Fruit fly (Drosophila melanogaster) whole organism, embryonic: ENCODE data around the gene mus301.

ENCODE experiments used
- CG10267 ChIP-seq: fragments of 200-800 bp; sonication (Bioruptor generic); optimal IDR thresholded peaks from 2 replicates; lab custom pipeline; 2018; ENCODE audit warnings: missing biosample characterization, mild to moderate bottlenecking, missing genetic modification characterization, moderate library complexity
- CG10431 ChIP-seq: fragments of 200-800 bp; sonication (Bioruptor generic); optimal IDR thresholded peaks from 3 replicates; lab custom pipeline; 2018; ENCODE audit warnings: missing biosample characterization, mild to moderate bottlenecking, missing genetic modification characterization
- CG10462 ChIP-seq: fragments of 200-800 bp; sonication (Bioruptor generic); optimal IDR thresholded peaks from 2 replicates; lab custom pipeline; 2016; ENCODE audit warnings: missing biosample characterization, missing genetic modification characterization
- CG10654 ChIP-seq: fragments of 200-800 bp; sonication (Bioruptor generic); optimal IDR thresholded peaks from 2 replicates; lab custom pipeline; 2016; ENCODE audit warnings: missing biosample characterization, missing genetic modification characterization
- CG11695 ChIP-seq: fragments of 200-800 bp; sonication (Bioruptor generic); IDR thresholded peaks from 3 replicates; pipeline ENCODE4 v1.3.6; 2022; ENCODE audit warnings: missing biosample characterization, missing genetic modification characterization
- CG12104 ChIP-seq: fragments of 200-800 bp; sonication (Bioruptor generic); optimal IDR thresholded peaks from 3 replicates; lab custom pipeline; 2016; ENCODE audit warnings: missing biosample characterization, missing genetic modification characterization
- CG12769 ChIP-seq: fragments of 200-800 bp; sonication (Bioruptor generic); optimal IDR thresholded peaks from 2 replicates; lab custom pipeline; 2019; ENCODE audit warnings: missing biosample characterization, mild to moderate bottlenecking, missing genetic modification characterization, moderate library complexity
- CG1529 ChIP-seq: fragments of 200-800 bp; sonication (Bioruptor generic); optimal IDR thresholded peaks from 3 replicates; lab custom pipeline; 2018; ENCODE audit warnings: missing biosample characterization, missing genetic modification characterization
- CG15696 ChIP-seq: fragments of 200-800 bp; sonication (Bioruptor generic); optimal IDR thresholded peaks from 2 replicates; lab custom pipeline; 2019; ENCODE audit warnings: missing biosample characterization, mild to moderate bottlenecking, missing genetic modification characterization, moderate library complexity
- CG1603 ChIP-seq: fragments of 200-800 bp; sonication (Bioruptor generic); optimal IDR thresholded peaks from 2 replicates; lab custom pipeline; 2019; ENCODE audit warnings: missing biosample characterization, mild to moderate bottlenecking, missing genetic modification characterization, moderate library complexity
- CG31365 ChIP-seq: fragments of 200-800 bp; sonication (Bioruptor generic); optimal IDR thresholded peaks from 2 replicates; lab custom pipeline; 2018; ENCODE audit warnings: missing biosample characterization, mild to moderate bottlenecking, missing genetic modification characterization
- CG6272 ChIP-seq: fragments of 200-800 bp; sonication (Bioruptor generic); IDR thresholded peaks from 2 replicates; pipeline ENCODE4 v1.3.6; 2022; ENCODE audit warnings: missing biosample characterization, missing genetic modification characterization
- CG6765 ChIP-seq: fragments of 200-800 bp; sonication (Bioruptor generic); optimal IDR thresholded peaks from 3 replicates; lab custom pipeline; 2017; ENCODE audit warnings: missing biosample characterization, mild to moderate bottlenecking, missing genetic modification characterization
- CG8089 ChIP-seq: fragments of 200-800 bp; sonication (Bioruptor generic); optimal IDR thresholded peaks from 3 replicates; lab custom pipeline; 2016; ENCODE audit warnings: missing biosample characterization, missing genetic modification characterization
- CG9727 ChIP-seq: fragments of 200-800 bp; sonication (Bioruptor generic); optimal IDR thresholded peaks from 3 replicates; lab custom pipeline; 2017; ENCODE audit warnings: missing biosample characterization, mild to moderate bottlenecking, missing genetic modification characterization
- CG9797 ChIP-seq: fragments of 200-800 bp; sonication (Bioruptor generic); optimal IDR thresholded peaks from 3 replicates; lab custom pipeline; 2018; ENCODE audit warnings: missing biosample characterization, mild to moderate bottlenecking, missing genetic modification characterization
- CkIIα-i1 ChIP-seq: fragments of 200-800 bp; sonication (Bioruptor generic); IDR thresholded peaks from 2 replicates; pipeline ENCODE4 v1.3.6; 2022; ENCODE audit warnings: missing biosample characterization, missing genetic modification characterization
- Dll ChIP-seq: fragments of 200-800 bp; sonication (Bioruptor generic); IDR thresholded peaks from 4 replicates; pipeline ENCODE4 v1.3.6; 2022; ENCODE audit warnings: missing biosample characterization, missing genetic modification characterization; ENCODE audit not compliant: partially characterized antibody
- HLH4C ChIP-seq: fragments of 200-800 bp; sonication (Bioruptor generic); IDR thresholded peaks from 3 replicates; pipeline ENCODE4 v1.3.6; 2022; ENCODE audit warnings: missing biosample characterization, missing genetic modification characterization; ENCODE audit not compliant: partially characterized antibody
- Hr39 ChIP-seq: fragments of >200 bp; optimal IDR thresholded peaks from 2 replicates; lab custom pipeline; 2017
- MTF-1 ChIP-seq: fragments of 200-800 bp; sonication (Bioruptor generic); optimal IDR thresholded peaks from 2 replicates; lab custom pipeline; 2018; ENCODE audit warnings: missing biosample characterization, mild to moderate bottlenecking, missing genetic modification characterization, borderline replicate concordance
- Myb ChIP-seq: fragments of 200-800 bp; sonication (Bioruptor generic); optimal IDR thresholded peaks from 2 replicates; lab custom pipeline; 2016; ENCODE audit warnings: missing biosample characterization, missing genetic modification characterization
- NK7.1 ChIP-seq: fragments of 200-800 bp; sonication (Bioruptor generic); optimal IDR thresholded peaks from 3 replicates; lab custom pipeline; 2016; ENCODE audit warnings: missing biosample characterization, missing genetic modification characterization
- NfI ChIP-seq: fragments of 200-800 bp; sonication (Bioruptor generic); optimal IDR thresholded peaks from 3 replicates; lab custom pipeline; 2018; ENCODE audit warnings: missing biosample characterization, mild to moderate bottlenecking, missing genetic modification characterization, moderate library complexity
- Pdp1 ChIP-seq, 2 experiments: fragments of 200-800 bp; sonication (Bioruptor generic); optimal IDR thresholded peaks; 3 replicates each; lab custom pipeline; 2016; ENCODE audit warnings: missing biosample characterization in 2 of 2, missing genetic modification characterization in 2 of 2, mild to moderate bottlenecking in 1 of 2, moderate library complexity in 1 of 2
- Sry-β ChIP-seq: fragments of 200-800 bp; sonication (Bioruptor generic); optimal IDR thresholded peaks from 2 replicates; lab custom pipeline; 2018; ENCODE audit warnings: missing biosample characterization, mild to moderate bottlenecking, missing genetic modification characterization, moderate library complexity
- Stat92E ChIP-seq, 3 experiments: fragments of >200 bp in 2 of 3; fragments of 200-800 bp in 1 of 3; sonication (Bioruptor generic) in 1 of 3; optimal IDR thresholded peaks; 2 replicates each; lab custom pipeline; 2017 to 2019; ENCODE audit warnings: missing biosample characterization in 3 of 3, missing genetic modification characterization in 3 of 3, mild to moderate bottlenecking in 1 of 3, moderate library complexity in 1 of 3
- abd-A ChIP-seq: fragments of 200-800 bp; sonication (Bioruptor generic); optimal IDR thresholded peaks from 3 replicates; lab custom pipeline; 2019; ENCODE audit warnings: missing biosample characterization, mild to moderate bottlenecking, missing genetic modification characterization, moderate library complexity
- btn ChIP-seq: fragments of 200-800 bp; sonication (Bioruptor generic); optimal IDR thresholded peaks from 2 replicates; lab custom pipeline; 2016; ENCODE audit warnings: missing biosample characterization, missing genetic modification characterization
- corto ChIP-seq: fragments of 200-800 bp; sonication (Bioruptor generic); optimal IDR thresholded peaks from 2 replicates; lab custom pipeline; 2016; ENCODE audit warnings: missing biosample characterization, mild to moderate bottlenecking, missing genetic modification characterization, moderate library complexity
- croc ChIP-seq: fragments of 200-800 bp; sonication (Bioruptor generic); conservative IDR thresholded peaks from 3 replicates; pipeline ENCODE4 v1.3.6; 2022; ENCODE audit warnings: missing biosample characterization, missing genetic modification characterization
- dan ChIP-seq: fragments of 200-800 bp; sonication (Bioruptor generic); IDR thresholded peaks from 2 replicates; pipeline ENCODE4 v1.3.6; 2022; ENCODE audit warnings: missing biosample characterization, missing genetic modification characterization
- dati ChIP-seq: fragments of 200-800 bp; sonication (Bioruptor generic); IDR thresholded peaks from 2 replicates; pipeline ENCODE4 v1.3.6; 2022; ENCODE audit warnings: missing biosample characterization, missing genetic modification characterization
- emc ChIP-seq: fragments of 200-800 bp; sonication (Bioruptor generic); optimal IDR thresholded peaks from 2 replicates; lab custom pipeline; 2016; ENCODE audit warnings: missing biosample characterization, missing genetic modification characterization
- fd102C ChIP-seq: fragments of 200-800 bp; sonication (Bioruptor generic); optimal IDR thresholded peaks from 2 replicates; lab custom pipeline; 2018; ENCODE audit warnings: missing biosample characterization, mild to moderate bottlenecking, missing genetic modification characterization, moderate library complexity
- gcm2 ChIP-seq: fragments of 200-800 bp; sonication (Bioruptor generic); optimal IDR thresholded peaks from 2 replicates; lab custom pipeline; 2016; ENCODE audit warnings: missing biosample characterization, missing genetic modification characterization
- gem ChIP-seq: fragments of 200-800 bp; sonication (Bioruptor generic); optimal IDR thresholded peaks from 2 replicates; lab custom pipeline; 2019; ENCODE audit warnings: missing biosample characterization, mild to moderate bottlenecking, missing genetic modification characterization, moderate library complexity
- gfzf ChIP-seq: fragments of 200-800 bp; sonication (Bioruptor generic); optimal IDR thresholded peaks from 2 replicates; lab custom pipeline; 2016; ENCODE audit warnings: missing biosample characterization, mild to moderate bottlenecking, missing genetic modification characterization, moderate library complexity
- inv ChIP-seq: fragments of 200-800 bp; sonication (Bioruptor generic); IDR thresholded peaks from 2 replicates; pipeline ENCODE4 v1.3.6; 2022; ENCODE audit warnings: missing biosample characterization, missing genetic modification characterization; ENCODE audit not compliant: partially characterized antibody
- kay ChIP-seq: fragments of 200-800 bp; sonication (Bioruptor generic); optimal IDR thresholded peaks from 2 replicates; lab custom pipeline; 2016; ENCODE audit warnings: missing biosample characterization, missing genetic modification characterization
- pfk ChIP-seq: fragments of 200-800 bp; sonication (Bioruptor generic); optimal IDR thresholded peaks from 2 replicates; lab custom pipeline; 2018; ENCODE audit warnings: missing biosample characterization, mild to moderate bottlenecking, missing genetic modification characterization, moderate library complexity
- psq ChIP-seq: fragments of 200-800 bp; sonication (Bioruptor generic); optimal IDR thresholded peaks from 2 replicates; lab custom pipeline; 2017; ENCODE audit warnings: missing biosample characterization, missing genetic modification characterization
- pzg ChIP-seq: fragments of 200-800 bp; sonication (Bioruptor generic); optimal IDR thresholded peaks from 3 replicates; lab custom pipeline; 2018; ENCODE audit warnings: missing biosample characterization, mild to moderate bottlenecking, missing genetic modification characterization, moderate library complexity
- sc ChIP-seq, 3 experiments: fragments of >200 bp in 2 of 3; fragments of 200-800 bp in 1 of 3; sonication (Bioruptor generic) in 1 of 3; optimal IDR thresholded peaks; 2 replicates in 2 of 3; 3 replicates in 1 of 3; lab custom pipeline; 2017; ENCODE audit warnings: mild to moderate bottlenecking in 1 of 3, missing biosample characterization in 1 of 3, missing genetic modification characterization in 1 of 3, missing genetic modification reagents in 1 of 3
- seq ChIP-seq: fragments of 200-800 bp; sonication (Bioruptor generic); IDR thresholded peaks from 2 replicates; pipeline ENCODE4 v1.3.6; 2022; ENCODE audit warnings: missing biosample characterization, missing genetic modification characterization
- sna ChIP-seq: fragments of 200-800 bp; sonication (Bioruptor generic); IDR thresholded peaks from 2 replicates; pipeline ENCODE4 v1.3.6; 2022; ENCODE audit warnings: missing biosample characterization, missing genetic modification characterization; ENCODE audit not compliant: partially characterized antibody
- twi ChIP-seq: fragments of 200-800 bp; optimal IDR thresholded peaks from 2 replicates; lab custom pipeline; 2019; ENCODE audit warnings: missing biosample characterization, mild to moderate bottlenecking, missing genetic modification characterization, moderate library complexity
- zen ChIP-seq: fragments of 200-800 bp; sonication (Bioruptor generic); optimal IDR thresholded peaks from 3 replicates; lab custom pipeline; 2018; ENCODE audit warnings: missing biosample characterization, mild to moderate bottlenecking, missing genetic modification characterization, moderate library complexity

mus301 gene

DNA sequence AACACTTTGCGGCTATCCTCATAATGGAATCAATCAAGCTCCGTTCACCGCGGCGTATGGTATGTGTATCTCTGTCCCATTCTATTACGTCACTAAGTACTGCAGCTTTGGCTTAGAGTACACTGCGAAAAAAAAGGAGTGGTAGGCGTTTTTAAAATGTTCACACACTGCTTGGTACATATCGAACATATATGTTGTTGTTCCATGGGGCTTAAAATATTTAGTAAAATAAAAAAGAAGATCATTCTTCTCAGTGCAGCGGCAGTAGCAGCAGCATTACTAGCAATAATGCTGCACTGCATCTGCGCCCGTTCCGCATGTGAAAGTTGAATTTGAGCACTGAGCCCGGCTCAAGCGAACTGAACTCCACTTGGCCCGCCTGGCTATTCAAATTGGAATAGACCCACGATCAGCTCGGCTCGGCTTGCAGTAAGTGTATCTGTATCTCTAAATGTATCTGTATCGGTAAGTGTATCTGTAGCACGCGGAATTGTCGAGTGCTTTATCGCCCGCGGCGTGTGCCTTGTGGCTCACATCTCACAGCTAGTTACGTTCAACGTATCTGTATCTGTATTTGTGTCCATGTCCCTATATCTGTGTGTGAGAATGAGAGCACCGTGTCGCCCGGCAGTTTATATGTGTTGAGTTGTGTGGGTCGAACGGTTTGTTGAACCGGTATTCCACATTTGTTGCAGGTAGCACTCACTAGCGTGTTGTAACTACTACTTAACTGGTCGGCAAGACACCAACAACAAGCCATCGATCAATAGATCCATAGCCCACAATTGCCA, 15.8 kb downstream of the mus301 start (continued):
- peak in 1 of 2 experiments; percentile 63 for TF ChIP-seq Pdp1 (GFP tag; optimal IDR thresholded peaks at IDR 0.05; lab: Kevin White, UChicago)
- 0 out of 3 replicates have a peak, but pooled peaks have one; percentile 45 for TF ChIP-seq CG11695 (GFP tag; lab: Robert Waterston, UW)
- no peak for TF ChIP-seq HLH4C
- TF ChIP-seq abd-A (tag; lab: Kevin White, UChicago): no peak
- TF ChIP-seq gem (tag; lab: Kevin White, UChicago): peak; percentile 66
- peak; percentile 63 for TF ChIP-seq CG1603 (tag; lab: Kevin White, UChicago)
- TF ChIP-seq CG6765 (GFP tag; lab: Kevin White, UChicago): no peak
- TF ChIP-seq CG6272 (GFP tag; lab: Robert Waterston, UW): no peak
- TF ChIP-seq corto (GFP tag; lab: Kevin White, UChicago): no peak
- TF ChIP-seq inv (GFP tag; lab: Robert Waterston, UW): no peak
- no peak for TF ChIP-seq NK7.1 (GFP tag; lab: Kevin White, UChicago)
- no peak for TF ChIP-seq CkIIα-i1 (GFP tag; lab: Robert Waterston, UW)
- no peak for TF ChIP-seq dan
- peak; percentile 19 for TF ChIP-seq CG10462 (GFP tag; lab: Kevin White, UChicago)
- TF ChIP-seq Hr39: no peak
- TF ChIP-seq gcm2 (GFP tag; lab: Kevin White, UChicago): no peak
- no peak for TF ChIP-seq Dll
- no peak for TF ChIP-seq CG15696 (tag; lab: Kevin White, UChicago)
- TF ChIP-seq Sry-β (GFP tag; lab: Kevin White, UChicago): no peak
- no peak for TF ChIP-seq pzg (GFP tag; lab: Kevin White, UChicago)
- TF ChIP-seq emc (GFP tag; lab: Kevin White, UChicago): no peak
- peak; percentile 71 for TF ChIP-seq seq (GFP tag; lab: Robert Waterston, UW)
- TF ChIP-seq btn: peak; percentile 36
- no peak for TF ChIP-seq zen (tag; lab: Kevin White, UChicago)
- TF ChIP-seq kay (GFP tag; lab: Kevin White, UChicago): no peak
- TF ChIP-seq twi (tag; lab: Kevin White, UChicago): no peak
- no peak for TF ChIP-seq CG31365 (tag; lab: Kevin White, UChicago)
- TF ChIP-seq sc (optimal IDR thresholded peaks at IDR 0.05; lab: Kevin White, UChicago): no peak
- TF ChIP-seq sc (GFP tag; optimal IDR thresholded peaks at IDR 0.05; lab: Kevin White, UChicago): peak; percentile 1
- TF ChIP-seq CG10431: no peak
- no peak for TF ChIP-seq fd102C (GFP tag; lab: Kevin White, UChicago)
- peak; percentile 22 for TF ChIP-seq CG8089 (GFP tag; lab: Kevin White, UChicago)
- no peak for TF ChIP-seq Myb (GFP tag; lab: Kevin White, UChicago)
- TF ChIP-seq MTF-1 (GFP tag; lab: Kevin White, UChicago): no peak
- TF ChIP-seq CG9797 (GFP tag; lab: Kevin White, UChicago): no peak
- no peak for TF ChIP-seq psq
- no peak for TF ChIP-seq sna (GFP tag; lab: Robert Waterston, UW)
- TF ChIP-seq CG12104 (GFP tag; lab: Kevin White, UChicago): no peak
- TF ChIP-seq gfzf: no peak
- TF ChIP-seq CG10267 (tag; lab: Kevin White, UChicago): peak; percentile 35
- peak; percentile 5 for TF ChIP-seq CG12769 (tag; lab: Kevin White, UChicago)
- TF ChIP-seq croc (GFP tag; lab: Robert Waterston, UW): peak; percentile 36; the same call in 2 of the 3 replicates
- peak; percentile 57 for TF ChIP-seq NfI
- peak; percentile 36 for TF ChIP-seq CG9727
- TF ChIP-seq dati: no peak
- TF ChIP-seq CG10654 (GFP tag; lab: Kevin White, UChicago): peak; percentile 45
- TF ChIP-seq pfk (GFP tag; lab: Kevin White, UChicago): no peak
- peak; percentile 51 for TF ChIP-seq CG1529 (GFP tag; lab: Kevin White, UChicago)
- TF ChIP-seq Stat92E (GFP tag; optimal IDR thresholded peaks at IDR 0.05; lab: Kevin White, UChicago): no peak
